Fruit fly (Drosophila melanogaster) whole organism, embryonic: ENCODE results near the gene ari-1.

ENCODE experiments used
- Blimp-1 ChIP-seq: fragments of 200-800 bp; sonication (Bioruptor generic); optimal IDR thresholded peaks from 3 replicates; lab custom pipeline; 2018; ENCODE audit warnings: missing biosample characterization, missing genetic modification characterization, mild to moderate bottlenecking, moderate library complexity, missing genetic modification reagents
- CG10209 ChIP-seq: fragments of 200-800 bp; sonication (Bioruptor generic); optimal IDR thresholded peaks from 3 replicates; lab custom pipeline; 2017; ENCODE audit warnings: missing biosample characterization, mild to moderate bottlenecking, missing genetic modification characterization, missing genetic modification reagents
- CG11560 ChIP-seq: fragments of 200-800 bp; sonication (Bioruptor generic); IDR thresholded peaks from 3 replicates; pipeline ENCODE4 v1.3.6; 2022; ENCODE audit warnings: missing biosample characterization, missing genetic modification characterization
- CG13424 ChIP-seq: fragments of 200-800 bp; sonication (Bioruptor generic); optimal IDR thresholded peaks from 2 replicates; lab custom pipeline; 2019; ENCODE audit warnings: missing biosample characterization, mild to moderate bottlenecking, missing genetic modification characterization, moderate library complexity
- CG14710 ChIP-seq: fragments of 200-800 bp; sonication (Bioruptor generic); optimal IDR thresholded peaks from 3 replicates; lab custom pipeline; 2019; ENCODE audit warnings: missing biosample characterization, mild to moderate bottlenecking, missing genetic modification characterization, moderate library complexity
- CG16815 ChIP-seq: fragments of 200-800 bp; sonication (Bioruptor generic); optimal IDR thresholded peaks from 3 replicates; lab custom pipeline; 2017; ENCODE audit warnings: missing biosample characterization, mild to moderate bottlenecking, missing genetic modification characterization
- CG2129 ChIP-seq: fragments of 200-800 bp; sonication (Bioruptor generic); IDR thresholded peaks from 2 replicates; pipeline ENCODE4 v1.3.6; 2022; ENCODE audit warnings: missing biosample characterization, missing genetic modification characterization; ENCODE audit not compliant: partially characterized antibody
- CG2202 ChIP-seq: fragments of 200-800 bp; sonication (Bioruptor generic); optimal IDR thresholded peaks from 2 replicates; lab custom pipeline; 2018; ENCODE audit warnings: missing biosample characterization, mild to moderate bottlenecking, missing genetic modification characterization
- CG31365 ChIP-seq: fragments of 200-800 bp; sonication (Bioruptor generic); optimal IDR thresholded peaks from 2 replicates; lab custom pipeline; 2018; ENCODE audit warnings: missing biosample characterization, mild to moderate bottlenecking, missing genetic modification characterization
- CG3407 ChIP-seq: fragments of 200-800 bp; sonication (Bioruptor generic); optimal IDR thresholded peaks from 2 replicates; lab custom pipeline; 2018; ENCODE audit warnings: missing biosample characterization, mild to moderate bottlenecking, missing genetic modification characterization
- CG4360 ChIP-seq: fragments of 200-800 bp; sonication (Bioruptor generic); IDR thresholded peaks from 2 replicates; pipeline ENCODE4 v1.3.6; 2022; ENCODE audit warnings: missing biosample characterization, missing genetic modification characterization
- CG4730 ChIP-seq: fragments of 200-800 bp; sonication (Bioruptor generic); IDR thresholded peaks from 2 replicates; pipeline ENCODE4 v1.3.6; 2022; ENCODE audit warnings: missing biosample characterization, missing genetic modification characterization
- CG7271 ChIP-seq: fragments of 200-800 bp; sonication (Bioruptor generic); optimal IDR thresholded peaks from 2 replicates; lab custom pipeline; 2018; ENCODE audit warnings: missing biosample characterization, mild to moderate bottlenecking, missing genetic modification characterization, moderate library complexity
- CG7357 ChIP-seq: fragments of 200-800 bp; sonication (Bioruptor generic); IDR thresholded peaks from 3 replicates; pipeline ENCODE4 v1.3.6; 2022; ENCODE audit warnings: missing biosample characterization, missing genetic modification characterization
- CG8944 ChIP-seq: fragments of 200-800 bp; sonication (Bioruptor generic); optimal IDR thresholded peaks from 3 replicates; lab custom pipeline; 2016; ENCODE audit warnings: missing biosample characterization, missing genetic modification characterization
- Dek ChIP-seq: fragments of 200-800 bp; sonication (Bioruptor generic); optimal IDR thresholded peaks from 3 replicates; lab custom pipeline; 2019; ENCODE audit warnings: missing biosample characterization, mild to moderate bottlenecking, missing genetic modification characterization, moderate library complexity
- Dfd ChIP-seq, 2 experiments: fragments of >200 bp; optimal IDR thresholded peaks; 2 replicates each; lab custom pipeline; 2017; ENCODE audit warnings: missing biosample characterization in 2 of 2, missing genetic modification characterization in 2 of 2
- Fer2 ChIP-seq: fragments of 200-800 bp; sonication (Bioruptor generic); optimal IDR thresholded peaks from 2 replicates; lab custom pipeline; 2018; ENCODE audit warnings: missing biosample characterization, mild to moderate bottlenecking, missing genetic modification characterization, moderate library complexity
- H2.0 ChIP-seq: fragments of 200-800 bp; sonication (Bioruptor generic); IDR thresholded peaks from 2 replicates; pipeline ENCODE4 v1.3.6; 2022; ENCODE audit warnings: missing biosample characterization, missing genetic modification characterization
- Hr51 ChIP-seq, 2 experiments: fragments of 200-800 bp; sonication (Bioruptor generic); optimal IDR thresholded peaks; 2 replicates in 1 of 2; 3 replicates in 1 of 2; lab custom pipeline; 2016 to 2018; ENCODE audit warnings: missing biosample characterization in 2 of 2, missing genetic modification characterization in 2 of 2, mild to moderate bottlenecking in 1 of 2, moderate library complexity in 1 of 2
- MBD-R2 ChIP-seq: fragments of 200-800 bp; sonication (Bioruptor generic); IDR thresholded peaks from 2 replicates; pipeline ENCODE4 v1.3.6; 2022; ENCODE audit warnings: missing biosample characterization, missing genetic modification characterization
- Mad ChIP-seq: fragments of 200-800 bp; sonication (Bioruptor generic); optimal IDR thresholded peaks from 2 replicates; lab custom pipeline; 2016; ENCODE audit warnings: missing biosample characterization, missing genetic modification characterization
- Mrtf ChIP-seq: fragments of 200-800 bp; sonication (Bioruptor generic); IDR thresholded peaks from 3 replicates; pipeline ENCODE4 v1.3.6; 2022; ENCODE audit warnings: missing biosample characterization, missing genetic modification characterization
- Stat92E ChIP-seq, 3 experiments: fragments of >200 bp in 2 of 3; fragments of 200-800 bp in 1 of 3; sonication (Bioruptor generic) in 1 of 3; optimal IDR thresholded peaks; 2 replicates each; lab custom pipeline; 2017 to 2019; ENCODE audit warnings: missing biosample characterization in 3 of 3, missing genetic modification characterization in 3 of 3, mild to moderate bottlenecking in 1 of 3, moderate library complexity in 1 of 3
- ato ChIP-seq: fragments of 200-800 bp; sonication (Bioruptor generic); IDR thresholded peaks from 2 replicates; pipeline ENCODE4 v1.3.6; 2022; ENCODE audit warnings: missing biosample characterization, missing genetic modification characterization; ENCODE audit not compliant: partially characterized antibody
- chif ChIP-seq, 2 experiments: fragments of 200-800 bp; sonication (Bioruptor generic); optimal IDR thresholded peaks; 3 replicates each; lab custom pipeline; 2016; ENCODE audit warnings: missing biosample characterization in 2 of 2, missing genetic modification characterization in 2 of 2
- da ChIP-seq: fragments of 200-800 bp; sonication (Bioruptor generic); optimal IDR thresholded peaks from 2 replicates; lab custom pipeline; 2016; ENCODE audit warnings: missing biosample characterization, missing genetic modification characterization
- danr ChIP-seq: fragments of 200-800 bp; sonication (Bioruptor generic); IDR thresholded peaks from 2 replicates; pipeline ENCODE4 v1.3.6; 2022; ENCODE audit warnings: missing biosample characterization, missing genetic modification characterization
- dimm ChIP-seq: fragments of 200-800 bp; sonication (Bioruptor generic); IDR thresholded peaks from 2 replicates; pipeline ENCODE4 v1.3.6; 2022; ENCODE audit warnings: missing biosample characterization, missing genetic modification characterization
- fru ChIP-seq: fragments of >200 bp; optimal IDR thresholded peaks from 2 replicates; lab custom pipeline; 2017
- gcm ChIP-seq: fragments of 200-800 bp; sonication (Bioruptor generic); optimal IDR thresholded peaks from 2 replicates; lab custom pipeline; 2019; ENCODE audit warnings: missing biosample characterization, mild to moderate bottlenecking, missing genetic modification characterization, moderate library complexity
- gem ChIP-seq: fragments of 200-800 bp; sonication (Bioruptor generic); optimal IDR thresholded peaks from 2 replicates; lab custom pipeline; 2019; ENCODE audit warnings: missing biosample characterization, mild to moderate bottlenecking, missing genetic modification characterization, moderate library complexity
- gro ChIP-seq: fragments of 200-800 bp; sonication (Bioruptor generic); optimal IDR thresholded peaks from 2 replicates; lab custom pipeline; 2016; ENCODE audit warnings: missing biosample characterization, missing genetic modification characterization
- inv ChIP-seq: fragments of 200-800 bp; sonication (Bioruptor generic); IDR thresholded peaks from 2 replicates; pipeline ENCODE4 v1.3.6; 2022; ENCODE audit warnings: missing biosample characterization, missing genetic modification characterization; ENCODE audit not compliant: partially characterized antibody
- kay ChIP-seq: fragments of 200-800 bp; sonication (Bioruptor generic); optimal IDR thresholded peaks from 2 replicates; lab custom pipeline; 2016; ENCODE audit warnings: missing biosample characterization, missing genetic modification characterization
- knrl ChIP-seq: fragments of 200-800 bp; sonication (Bioruptor generic); IDR thresholded peaks from 3 replicates; pipeline ENCODE4 v1.3.6; 2022; ENCODE audit warnings: missing biosample characterization, missing genetic modification characterization; ENCODE audit not compliant: partially characterized antibody
- lab ChIP-seq: fragments of 200-800 bp; sonication (Bioruptor generic); optimal IDR thresholded peaks from 3 replicates; lab custom pipeline; 2017; ENCODE audit warnings: missing biosample characterization, missing genetic modification characterization, mild to moderate bottlenecking, moderate library complexity, missing genetic modification reagents
- lbe ChIP-seq: fragments of 200-800 bp; sonication (Bioruptor generic); optimal IDR thresholded peaks from 2 replicates; lab custom pipeline; 2016; ENCODE audit warnings: missing biosample characterization, mild to moderate bottlenecking, missing genetic modification characterization
- lmd ChIP-seq: fragments of 200-800 bp; sonication (Bioruptor generic); IDR thresholded peaks from 2 replicates; pipeline ENCODE4 v1.3.6; 2022; ENCODE audit warnings: missing biosample characterization, missing genetic modification characterization
- nerfin-1 ChIP-seq: fragments of 200-800 bp; sonication (Bioruptor generic); optimal IDR thresholded peaks from 3 replicates; lab custom pipeline; 2019; ENCODE audit warnings: missing biosample characterization, mild to moderate bottlenecking, missing genetic modification characterization, moderate library complexity
- ro ChIP-seq: fragments of 200-800 bp; sonication (Bioruptor generic); IDR thresholded peaks from 2 replicates; pipeline ENCODE4 v1.3.6; 2022; ENCODE audit warnings: missing biosample characterization, missing genetic modification characterization
- sens-2 ChIP-seq: fragments of 200-800 bp; sonication (Bioruptor generic); IDR thresholded peaks from 2 replicates; pipeline ENCODE4 v1.3.6; 2022; ENCODE audit warnings: missing biosample characterization, missing genetic modification characterization
- shn ChIP-seq: fragments of 200-800 bp; sonication (Bioruptor generic); optimal IDR thresholded peaks from 3 replicates; lab custom pipeline; 2016; ENCODE audit warnings: missing biosample characterization, missing genetic modification characterization
- slp2 ChIP-seq: fragments of 200-800 bp; sonication (Bioruptor generic); optimal IDR thresholded peaks from 2 replicates; lab custom pipeline; 2016; ENCODE audit warnings: missing biosample characterization, missing genetic modification characterization
- so ChIP-seq: fragments of 200-800 bp; sonication (Bioruptor generic); IDR thresholded peaks from 3 replicates; pipeline ENCODE4 v1.3.6; 2022; ENCODE audit warnings: missing biosample characterization, missing genetic modification characterization
- sob ChIP-seq: fragments of 200-800 bp; sonication (Bioruptor generic); IDR thresholded peaks from 2 replicates; pipeline ENCODE4 v1.3.6; 2022; ENCODE audit warnings: missing biosample characterization, missing genetic modification characterization
- ssp ChIP-seq: fragments of 200-800 bp; sonication (Bioruptor generic); IDR thresholded peaks from 2 replicates; pipeline ENCODE4 v1.3.6; 2022; ENCODE audit warnings: missing biosample characterization, missing genetic modification characterization
- tll ChIP-seq, 2 experiments: fragments of 200-800 bp in 1 of 2; fragments of >200 bp in 1 of 2; sonication (Bioruptor generic) in 1 of 2; optimal IDR thresholded peaks; 2 replicates each; lab custom pipeline; 2017 to 2019; ENCODE audit warnings: missing biosample characterization in 2 of 2, missing genetic modification characterization in 2 of 2, mild to moderate bottlenecking in 1 of 2, moderate library complexity in 1 of 2
- tx ChIP-seq: fragments of 200-800 bp; sonication (Bioruptor generic); optimal IDR thresholded peaks from 2 replicates; lab custom pipeline; 2016; ENCODE audit warnings: missing biosample characterization, missing genetic modification characterization
- yki ChIP-seq: fragments of >200 bp; optimal IDR thresholded peaks from 3 replicates; lab custom pipeline; 2018
- zen ChIP-seq: fragments of 200-800 bp; sonication (Bioruptor generic); optimal IDR thresholded peaks from 3 replicates; lab custom pipeline; 2018; ENCODE audit warnings: missing biosample characterization, mild to moderate bottlenecking, missing genetic modification characterization, moderate library complexity

The ari-1 gene

dm6 chrX:18101778-18102177 lies 35.8 kb downstream of the ari-1 start, which contains the start of gene Taf8 (continued):
- no peak for TF ChIP-seq CG4360 (GFP tag; lab: Robert Waterston, UW)
- TF ChIP-seq inv (GFP tag; lab: Robert Waterston, UW): peak; percentile 67
- no peak for TF ChIP-seq CG13424
- no peak for TF ChIP-seq CG8944
- TF ChIP-seq sens-2: no peak
- TF ChIP-seq tx (GFP tag; lab: Kevin White, UChicago): no peak
- TF ChIP-seq gem (tag; lab: Kevin White, UChicago): no peak
- peak; percentile 45 for TF ChIP-seq CG2129 (GFP tag; lab: Robert Waterston, UW)
- TF ChIP-seq nerfin-1 (tag; lab: Kevin White, UChicago): no peak
- TF ChIP-seq lab: no peak
- TF ChIP-seq MBD-R2 (GFP tag; lab: Robert Waterston, UW): peak; percentile 67
- TF ChIP-seq Dfd (GFP tag; optimal IDR thresholded peaks at IDR 0.05; lab: Kevin White, UChicago): no peak
- TF ChIP-seq shn (GFP tag; lab: Kevin White, UChicago): peak; percentile 11
- no peak for TF ChIP-seq CG2202
- no peak for TF ChIP-seq yki
- no peak for TF ChIP-seq Blimp-1 (GFP tag; lab: Kevin White, UChicago)
- no peak for TF ChIP-seq H2.0 (GFP tag; lab: Robert Waterston, UW)
- TF ChIP-seq gro: no peak
- TF ChIP-seq CG7357 (GFP tag; lab: Robert Waterston, UW): peak; percentile 70
- peak; percentile 41 for TF ChIP-seq ssp (GFP tag; lab: Robert Waterston, UW)
- TF ChIP-seq knrl (GFP tag; lab: Robert Waterston, UW): peak; percentile 71; the same call in 2 of the 3 replicates
- TF ChIP-seq tll (GFP tag; optimal IDR thresholded peaks at IDR 0.05; lab: Kevin White, UChicago): no peak
- 0 out of 2 replicates have a peak, but pooled peaks have one; percentile 7 for TF ChIP-seq sob (GFP tag; lab: Robert Waterston, UW)
- TF ChIP-seq CG14710 (tag; lab: Kevin White, UChicago): no peak
- no peak for TF ChIP-seq fru (lab: Kevin White, UChicago)
- no peak for TF ChIP-seq ro (GFP tag; lab: Robert Waterston, UW)
- TF ChIP-seq danr (GFP tag; lab: Robert Waterston, UW): no peak
- TF ChIP-seq CG11560 (tag; lab: Robert Waterston, UW): no peak
- TF ChIP-seq gcm (GFP tag; lab: Kevin White, UChicago): no peak
- no peak for TF ChIP-seq CG3407
- TF ChIP-seq zen (tag; lab: Kevin White, UChicago): no peak
- TF ChIP-seq slp2 (GFP tag; lab: Kevin White, UChicago): no peak
- TF ChIP-seq da (GFP tag; lab: Kevin White, UChicago): no peak
- no peak for TF ChIP-seq CG7271 (tag; lab: Kevin White, UChicago)
- TF ChIP-seq CG10209 (GFP tag; lab: Kevin White, UChicago): no peak
- TF ChIP-seq Mad (GFP tag; lab: Kevin White, UChicago): no peak
- no peak for TF ChIP-seq so (GFP tag; lab: Robert Waterston, UW)
- peak; percentile 54; the same call in 1 of the 2 replicates for TF ChIP-seq ato
- 0 out of 3 replicates have a peak, but pooled peaks have one; percentile 19 for TF ChIP-seq Mrtf (GFP tag; lab: Robert Waterston, UW)
- no peak for TF ChIP-seq kay (GFP tag; lab: Kevin White, UChicago)
- TF ChIP-seq Stat92E (GFP tag; optimal IDR thresholded peaks at IDR 0.05; lab: Kevin White, UChicago): no peak
- TF ChIP-seq CG4730 (GFP tag; lab: Robert Waterston, UW): no peak
- TF ChIP-seq Dek (tag; lab: Kevin White, UChicago): no peak
- no peak for TF ChIP-seq CG16815 (GFP tag; lab: Kevin White, UChicago)
- TF ChIP-seq dimm: no peak
- TF ChIP-seq chif (GFP tag; optimal IDR thresholded peaks at IDR 0.05; lab: Kevin White, UChicago): no peak
- TF ChIP-seq lmd (GFP tag; lab: Robert Waterston, UW): no peak
- no peak for TF ChIP-seq Hr51 (GFP tag; optimal IDR thresholded peaks at IDR 0.05; lab: Kevin White, UChicago)
- TF ChIP-seq Fer2 (tag; lab: Kevin White, UChicago): no peak
- no peak for TF ChIP-seq CG31365 (tag; lab: Kevin White, UChicago)
- no peak for TF ChIP-seq lbe
